Worm (Caenorhabditis elegans): Measurements from ENCODE around the gene str-134.

str-134 gene

ce11 chrV:708808-709207 is 34.6 kb upstream of the str-134 start, which contains the start of gene srbc-39:
TSS of gene srbc-39 (plus strand) at chrV:709108.
- TF ChIP-seq ceh-14 (tag; optimal IDR thresholded peaks at IDR 0.05): no peak
- TF ChIP-seq nhr-232 (tag; optimal IDR thresholded peaks at IDR 0.05): no peak
- TF ChIP-seq ceh-6 (GFP tag; optimal IDR thresholded peaks at IDR 0.05): no peak
- no peak for TF ChIP-seq hlh-15 (tag; optimal IDR thresholded peaks at IDR 0.05)
- no peak for TF ChIP-seq elt-2 (tag; optimal IDR thresholded peaks at IDR 0.05)
- TF ChIP-seq unc-86 (tag; optimal IDR thresholded peaks at IDR 0.05): no peak
- TF ChIP-seq fkh-10 (GFP tag; optimal IDR thresholded peaks at IDR 0.05): no peak
- no peak for TF ChIP-seq unc-42 (tag; optimal IDR thresholded peaks at IDR 0.05)
- TF ChIP-seq C38D4.7 (GFP tag; optimal IDR thresholded peaks at IDR 0.05): no peak
- no peak for TF ChIP-seq ztf-16 (tag; optimal IDR thresholded peaks at IDR 0.05)

ce11 chrV:712882-713281 is 30.6 kb upstream of the str-134 start, which contains the start of gene cyp-33C11:
TSS of gene cyp-33C11 (minus strand) at chrV:712982.
- TF ChIP-seq ama-1 (optimal IDR thresholded peaks at IDR 0.05): no peak
- TF ChIP-seq ceh-22 (tag; optimal IDR thresholded peaks at IDR 0.05): no peak
- TF ChIP-seq mec-3 (tag; optimal IDR thresholded peaks at IDR 0.05; ENCODE audit: borderline replicate concordance): no peak
- TF ChIP-seq ceh-9 (tag; optimal IDR thresholded peaks at IDR 0.05): no peak
- TF ChIP-seq ceh-31 (tag; optimal IDR thresholded peaks at IDR 0.05): no peak
- TF ChIP-seq hlh-15 (tag; optimal IDR thresholded peaks at IDR 0.05): no peak
- no peak for TF ChIP-seq ahr-1 (tag; optimal IDR thresholded peaks at IDR 0.05)
- TF ChIP-seq T23F11.4 (GFP tag; optimal IDR thresholded peaks at IDR 0.05): no peak
- TF ChIP-seq fax-1 (tag; optimal IDR thresholded peaks at IDR 0.05): no peak
- no peak for TF ChIP-seq C38D4.7 (GFP tag; optimal IDR thresholded peaks at IDR 0.05)
- no peak for TF ChIP-seq ceh-18 (tag; optimal IDR thresholded peaks at IDR 0.05)
- no peak for TF ChIP-seq hlh-13 (GFP tag; optimal IDR thresholded peaks at IDR 0.05)
- no peak for TF ChIP-seq pha-4 (tag; optimal IDR thresholded peaks at IDR 0.05)
- TF ChIP-seq fkh-10 (GFP tag; optimal IDR thresholded peaks at IDR 0.05): no peak
- no peak for TF ChIP-seq hlh-6 (tag; optimal IDR thresholded peaks at IDR 0.05)
- TF ChIP-seq ceh-2 (tag; optimal IDR thresholded peaks at IDR 0.05): no peak

- TF ChIP-seq hlh-13 (GFP tag; optimal IDR thresholded peaks at IDR 0.05) (no peak), unc-3 (GFP tag; conservative IDR thresholded peaks at IDR 0.05) (no peak), unc-3 (tag; optimal IDR thresholded peaks at IDR 0.05) (no peak), npax-4 (tag; optimal IDR thresholded peaks at IDR 0.05) (no peak), mec-3 (tag; optimal IDR thresholded peaks at IDR 0.05; ENCODE audit: borderline replicate concordance) (no peak), ceh-24 (tag; optimal IDR thresholded peaks at IDR 0.05) (no peak), tbx-7 (tag; optimal IDR thresholded peaks at IDR 0.05) (no peak), C38D4.7 (GFP tag; optimal IDR thresholded peaks at IDR 0.05) (no peak), pax-1 (tag; optimal IDR thresholded peaks at IDR 0.05) (no peak), eyg-1 (tag; optimal IDR thresholded peaks at IDR 0.05) (no peak), che-1 (tag; optimal IDR thresholded peaks at IDR 0.05) (no peak), pha-2 (tag; optimal IDR thresholded peaks at IDR 0.05) (no peak), dve-1 (tag; optimal IDR thresholded peaks at IDR 0.05) (no peak)
Observed at ce11 chrV:719731-720130, 23.7 kb upstream of the str-134 start, which contains the start of gene srbc-40. TSS of gene srbc-40 (minus strand) at chrV:719831.

- TF ChIP-seq pha-4 (tag; optimal IDR thresholded peaks at IDR 0.05) (no peak), K02D7.2 (tag; optimal IDR thresholded peaks at IDR 0.05) (no peak), ama-1 (optimal IDR thresholded peaks at IDR 0.05) (no peak), hlh-13 (GFP tag; optimal IDR thresholded peaks at IDR 0.05) (no peak), K09A11.1 (tag; optimal IDR thresholded peaks at IDR 0.05; ENCODE audit: insufficient read depth) (no peak), sox-2 (GFP tag; IDR thresholded peaks at IDR 0.05) (no peak), nfya-1 (tag; optimal IDR thresholded peaks at IDR 0.05) (no peak), C08G9.2 (tag; optimal IDR thresholded peaks at IDR 0.05) (no peak), zip-5 (tag; optimal IDR thresholded peaks at IDR 0.05) (no peak), fax-1 (tag; optimal IDR thresholded peaks at IDR 0.05) (no peak), eyg-1 (tag; optimal IDR thresholded peaks at IDR 0.05) (no peak), unc-86 (tag; optimal IDR thresholded peaks at IDR 0.05) (no peak), rnt-1 (tag; optimal IDR thresholded peaks at IDR 0.05) (no peak), ceh-31 (tag; optimal IDR thresholded peaks at IDR 0.05) (no peak), hlh-30 (tag; optimal IDR thresholded peaks at IDR 0.05; ENCODE audit: insufficient read depth) (no peak)
Observed at ce11 chrV:722889-723288, 20.6 kb upstream of the str-134 start.
